Fruit fly (Drosophila melanogaster) whole organism: ENCODE measurements around the gene ko.

Experiments used
- CG8478 ChIP-seq: fragments of >200 bp; optimal IDR thresholded peaks from 2 replicates; lab custom pipeline; 2018; ENCODE audit warnings: inconsistent platforms
- Dll ChIP-seq: fragments of >200 bp; optimal IDR thresholded peaks from 2 replicates; lab custom pipeline; 2017
- pan ChIP-seq: fragments of >200 bp; optimal IDR thresholded peaks from 2 replicates; lab custom pipeline; 2017
- psq ChIP-seq: fragments of >200 bp; optimal IDR thresholded peaks from 2 replicates; lab custom pipeline; 2017
- usp ChIP-seq: fragments of >200 bp; optimal IDR thresholded peaks from 2 replicates; lab custom pipeline; 2017; ENCODE audit warnings: missing biosample characterization, missing genetic modification characterization, mixed read lengths

DNA sequence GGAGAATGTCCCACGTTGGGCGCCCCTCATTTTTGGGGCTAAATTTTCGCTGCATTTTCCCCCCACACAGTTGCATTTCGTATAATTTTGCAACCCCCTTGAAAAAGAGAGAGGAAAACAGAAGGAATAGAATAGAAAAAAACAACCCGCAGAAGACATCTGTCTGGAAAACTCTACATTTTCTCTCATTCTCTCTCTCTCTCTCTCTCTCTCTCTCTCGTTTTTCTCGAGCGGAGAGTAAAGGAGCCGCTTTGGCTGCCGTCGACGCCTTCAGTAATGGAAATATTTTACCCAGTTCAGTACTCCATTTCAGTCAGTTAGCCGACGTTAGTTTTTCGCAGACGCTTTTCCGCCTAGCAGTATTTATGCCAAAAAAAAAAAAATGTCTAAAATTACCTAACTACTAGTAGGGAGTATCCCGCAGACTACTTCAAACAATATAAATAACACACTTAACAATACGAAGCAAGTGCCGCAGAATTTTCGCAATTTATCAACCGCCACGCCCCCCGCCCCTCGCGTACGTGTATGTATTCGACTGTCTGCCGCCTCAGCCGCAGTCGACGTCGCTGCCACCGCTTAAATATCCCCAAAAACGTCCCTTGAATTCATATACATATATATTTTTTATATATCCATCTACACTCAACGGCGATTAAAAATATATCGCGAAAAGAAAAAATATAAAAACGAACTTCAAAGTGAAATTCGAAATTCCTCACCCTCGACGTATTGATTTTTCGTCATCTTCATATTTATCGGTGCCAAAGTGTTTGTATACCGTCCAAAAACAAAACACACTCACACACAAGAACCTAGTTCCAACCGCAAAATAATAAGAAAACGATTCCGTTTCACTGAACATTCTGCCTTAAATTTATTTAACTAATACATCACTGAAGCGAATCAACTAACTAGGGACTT is 83.0 kb downstream of the ko start:
- no peak for TF ChIP-seq psq (lab: Kevin White, UChicago)
- no peak for TF ChIP-seq usp (GFP tag; lab: Kevin White, UChicago)
- TF ChIP-seq pan (lab: Kevin White, UChicago) = no peak
- TF ChIP-seq Dll (lab: Kevin White, UChicago) = no peak
- TF ChIP-seq CG8478 = no peak
